Worm (Caenorhabditis elegans) whole organism, early embryonic: ENCODE data around the gene srj-14.

Experiments used
- B0310.2 ChIP-seq: sonication (generic microtip); optimal IDR thresholded peaks from 2 replicates; lab custom pipeline; 2016; ENCODE audit warnings: mild to moderate bottlenecking, missing genetic modification characterization, missing compliant biosample characterization
- F13C5.2 ChIP-seq: sonication (generic microtip); optimal IDR thresholded peaks from 2 replicates; lab custom pipeline; 2017; ENCODE audit warnings: mild to moderate bottlenecking, missing genetic modification characterization, inconsistent platforms, missing compliant biosample characterization
- aly-1 ChIP-seq: sonication (generic microtip); optimal IDR thresholded peaks from 2 replicates; lab custom pipeline; 2016; ENCODE audit warnings: missing genetic modification characterization, missing compliant biosample characterization
- ama-1 ChIP-seq: fragments of 150-350 bp; optimal IDR thresholded peaks from 2 replicates; lab custom pipeline; 2014
- ceh-13 ChIP-seq: fragments of 200-800 bp; sonication (Bioruptor generic); optimal IDR thresholded peaks from 2 replicates; lab custom pipeline; 2018; ENCODE audit warnings: mild to moderate bottlenecking, missing genetic modification characterization, missing compliant biosample characterization
- ceh-36 ChIP-seq: sonication (generic microtip); optimal IDR thresholded peaks from 2 replicates; lab custom pipeline; 2016; ENCODE audit warnings: missing genetic modification characterization, inconsistent platforms, missing compliant biosample characterization
- ets-7 ChIP-seq: sonication (generic microtip); optimal IDR thresholded peaks from 2 replicates; lab custom pipeline; 2016; ENCODE audit warnings: missing genotype, missing genetic modification characterization, missing compliant biosample characterization
- flt-1 ChIP-seq: fragments of 200-800 bp; sonication (Bioruptor generic); IDR thresholded peaks from 2 replicates; pipeline ENCODE4 v1.3.6; 2022; ENCODE audit warnings: missing genetic modification characterization, missing compliant biosample characterization
- hmbx-1 ChIP-seq: sonication (generic microtip); optimal IDR thresholded peaks from 2 replicates; lab custom pipeline; 2016; ENCODE audit warnings: mild to moderate bottlenecking, missing genetic modification characterization, missing compliant biosample characterization
- hmg-4 ChIP-seq: fragments of 200-800 bp; sonication (Bioruptor generic); optimal IDR thresholded peaks from 2 replicates; lab custom pipeline; 2018; ENCODE audit warnings: mild to moderate bottlenecking, missing genetic modification characterization, missing compliant biosample characterization
- hnd-1 ChIP-seq: sonication (generic microtip); optimal IDR thresholded peaks from 2 replicates; lab custom pipeline; 2016; ENCODE audit warnings: missing genetic modification characterization, missing compliant biosample characterization
- pes-1 ChIP-seq: fragments of 200-800 bp; sonication (Bioruptor generic); IDR thresholded peaks from 2 replicates; pipeline ENCODE4 v1.3.6; 2022; ENCODE audit warnings: missing genetic modification reagents, missing genetic modification characterization, missing compliant biosample characterization
- scrt-1 ChIP-seq: fragments of 200-800 bp; sonication (Bioruptor generic); IDR thresholded peaks from 2 replicates; pipeline ENCODE4 v1.3.6; 2022; ENCODE audit warnings: missing genetic modification characterization, missing compliant biosample characterization
- sea-1 ChIP-seq: fragments of 200-800 bp; sonication (Bioruptor generic); conservative IDR thresholded peaks from 2 replicates; pipeline ENCODE4 v1.3.6; 2022; ENCODE audit warnings: missing genetic modification characterization, missing compliant biosample characterization
- tbx-11 ChIP-seq: fragments of 200-800 bp; sonication (Bioruptor generic); IDR thresholded peaks from 2 replicates; pipeline ENCODE4 v1.3.6; 2022; ENCODE audit warnings: missing genetic modification characterization, missing compliant biosample characterization
- tbx-37 ChIP-seq: fragments of 200-800 bp; sonication (Bioruptor generic); conservative IDR thresholded peaks from 2 replicates; pipeline ENCODE4 v1.3.6; 2022; ENCODE audit warnings: missing genetic modification reagents, missing genetic modification characterization, missing compliant biosample characterization
- tra-4 ChIP-seq: sonication (generic microtip); optimal IDR thresholded peaks from 2 replicates; lab custom pipeline; 2017; ENCODE audit warnings: missing genetic modification characterization, missing compliant biosample characterization

srj-14 gene

ce11 chrV:7389771-7390170, 20.3 kb downstream of the srj-14 start, which contains the start of gene C02H6.1:
TSS of gene C02H6.1 (minus strand) at chrV:7389871.
- TF ChIP-seq ceh-13 (GFP tag; lab: Kevin White, UChicago) (no peak), flt-1 (no peak)

ce11 chrV:7391933-7392332, 22.4 kb downstream of the srj-14 start, which contains the start of gene fbxa-105:
TSS of gene fbxa-105 (minus strand) at chrV:7392029.
- TF ChIP-seq hmg-4 (GFP tag; lab: Kevin White, UChicago) (no peak), F13C5.2 (tag; lab: Kevin White, UChicago) (no peak), ets-7 (tag; lab: Kevin White, UChicago) (no peak), hnd-1 (tag; lab: Kevin White, UChicago) (no peak), tbx-37 (GFP tag; lab: Robert Waterston, UW) (no peak), B0310.2 (tag; lab: Kevin White, UChicago) (no peak)

- TF ChIP-seq sea-1 (GFP tag; lab: Robert Waterston, UW) (no peak), aly-1 (tag; lab: Kevin White, UChicago) (no peak), tbx-11 (GFP tag; lab: Robert Waterston, UW) (no peak), tra-4 (tag; lab: Kevin White, UChicago) (no peak), tbx-37 (GFP tag; lab: Robert Waterston, UW) (no peak), pes-1 (GFP tag; lab: Robert Waterston, UW) (no peak), F13C5.2 (tag; lab: Kevin White, UChicago) (no peak), ceh-13 (GFP tag; lab: Kevin White, UChicago) (no peak), scrt-1 (no peak), hnd-1 (tag; lab: Kevin White, UChicago) (no peak), ceh-36 (tag; lab: Kevin White, UChicago) (no peak), flt-1 (no peak), hmg-4 (GFP tag; lab: Kevin White, UChicago) (no peak), ama-1 (lab: Kevin White, UChicago) (no peak), hmbx-1 (tag; lab: Kevin White, UChicago) (no peak), B0310.2 (tag; lab: Kevin White, UChicago) (no peak)
Measured at ce11 chrV:7395359-7395758, 25.9 kb downstream of the srj-14 start, which contains the start of gene srx-9. TSS of gene srx-9 (minus strand) at chrV:7395459.

- TF ChIP-seq hnd-1 (tag; lab: Kevin White, UChicago) (no peak), aly-1 (tag; lab: Kevin White, UChicago) (no peak)
Measured at ce11 chrV:7399202-7399601, 29.7 kb downstream of the srj-14 start, which contains the start of gene gst-41. TSS of gene gst-41 (minus strand) at chrV:7399302.

ce11 chrV:7400095-7400494, 30.6 kb downstream of the srj-14 start, which contains the start of gene cnc-9:
TSS of gene cnc-9 (minus strand) at chrV:7400195.
- TF ChIP-seq ceh-36 (tag; lab: Kevin White, UChicago) (no peak), hmbx-1 (tag; lab: Kevin White, UChicago) (no peak), sea-1 (GFP tag; lab: Robert Waterston, UW) (no peak), hnd-1 (tag; lab: Kevin White, UChicago) (no peak)

- no peak for TF ChIP-seq hnd-1 (tag; lab: Kevin White, UChicago)
- TF ChIP-seq ets-7 (tag; lab: Kevin White, UChicago), result no peak
- TF ChIP-seq hmg-4 (GFP tag; lab: Kevin White, UChicago), result no peak
- no peak for TF ChIP-seq scrt-1
- no peak for TF ChIP-seq tbx-37 (GFP tag; lab: Robert Waterston, UW)
- no peak for TF ChIP-seq tra-4 (tag; lab: Kevin White, UChicago)
- TF ChIP-seq sea-1 (GFP tag; lab: Robert Waterston, UW), result no peak
- no peak for TF ChIP-seq ama-1 (lab: Kevin White, UChicago)
Measured at ce11 chrV:7400588-7400987, 31.1 kb downstream of the srj-14 start, which contains the start of gene srx-60. TSS of gene srx-60 (plus strand) at chrV:7400888.

ce11 chrV:7402355-7402754, 32.8 kb downstream of the srj-14 start, which contains the start of gene srj-13:
TSS of gene srj-13 (plus strand) at chrV:7402655.
- TF ChIP-seq sea-1 (GFP tag; lab: Robert Waterston, UW) (no peak), tbx-37 (GFP tag; lab: Robert Waterston, UW) (no peak), tbx-11 (GFP tag; lab: Robert Waterston, UW) (no peak), scrt-1 (no peak), ets-7 (tag; lab: Kevin White, UChicago) (no peak), ceh-13 (GFP tag; lab: Kevin White, UChicago) (no peak), F13C5.2 (tag; lab: Kevin White, UChicago) (no peak), ama-1 (lab: Kevin White, UChicago) (no peak), ceh-36 (tag; lab: Kevin White, UChicago) (no peak), hmg-4 (GFP tag; lab: Kevin White, UChicago) (no peak), aly-1 (tag; lab: Kevin White, UChicago) (no peak), flt-1 (no peak), hnd-1 (tag; lab: Kevin White, UChicago) (no peak), pes-1 (GFP tag; lab: Robert Waterston, UW) (no peak), B0310.2 (tag; lab: Kevin White, UChicago) (no peak)

- TF ChIP-seq ceh-13 (GFP tag; lab: Kevin White, UChicago), result no peak
- TF ChIP-seq flt-1, result no peak
- no peak for TF ChIP-seq tbx-11 (GFP tag; lab: Robert Waterston, UW)
- TF ChIP-seq pes-1 (GFP tag; lab: Robert Waterston, UW), result no peak
- TF ChIP-seq tbx-37 (GFP tag; lab: Robert Waterston, UW), result no peak
- TF ChIP-seq F13C5.2 (tag; lab: Kevin White, UChicago), result no peak
- TF ChIP-seq sea-1 (GFP tag; lab: Robert Waterston, UW), result no peak
- no peak for TF ChIP-seq hmg-4 (GFP tag; lab: Kevin White, UChicago)
- TF ChIP-seq ets-7 (tag; lab: Kevin White, UChicago), result no peak
- no peak for TF ChIP-seq hnd-1 (tag; lab: Kevin White, UChicago)
- TF ChIP-seq aly-1 (tag; lab: Kevin White, UChicago), result no peak
Measured at ce11 chrV:7403501-7403900, 34.0 kb downstream of the srj-14 start.
